Fruit fly (Drosophila melanogaster) whole organism, adult: ENCODE results near the gene CG13066.
A peak's percentile ranks its signal among the peaks of the same experiment; 100 is the strongest.

Source experiments
- CG5204 ChIP-seq: fragments of 200-800 bp; sonication (Bioruptor generic); optimal IDR thresholded peaks from 2 replicates; lab custom pipeline; 2016; ENCODE audit warnings: missing biosample characterization, missing genetic modification characterization
- CG7045 ChIP-seq: fragments of 200-800 bp; sonication (Bioruptor generic); optimal IDR thresholded peaks from 2 replicates; lab custom pipeline; 2017; ENCODE audit warnings: missing biosample characterization, mild to moderate bottlenecking, missing genetic modification characterization
- cic ChIP-seq: fragments of 200-800 bp; sonication (Bioruptor generic); optimal IDR thresholded peaks from 2 replicates; lab custom pipeline; 2017; ENCODE audit warnings: missing biosample characterization, mild to moderate bottlenecking, missing genetic modification characterization, moderate library complexity
- tj ChIP-seq: fragments of 200-800 bp; sonication (Bioruptor generic); optimal IDR thresholded peaks from 3 replicates; lab custom pipeline; 2017; ENCODE audit warnings: missing biosample characterization, mild to moderate bottlenecking, missing genetic modification characterization, moderate library complexity

dm6 chr3L:16233850-16234494 is 38.7 kb upstream of the CG13066 start:
- TF ChIP-seq CG7045 (GFP tag; lab: Kevin White, UChicago) (peak; percentile 16), CG5204 (no peak), tj (GFP tag; lab: Kevin White, UChicago) (peak; percentile 79), cic (GFP tag; lab: Kevin White, UChicago) (peak; percentile 65)
